Fruit fly (Drosophila melanogaster): ENCODE measurements around the gene Rpn12.

- TF ChIP-seq Dll (optimal IDR thresholded peaks at IDR 0.05) (no peak), psq (optimal IDR thresholded peaks at IDR 0.05) (no peak), pan (optimal IDR thresholded peaks at IDR 0.05) (no peak), usp (GFP tag; optimal IDR thresholded peaks at IDR 0.05) (no peak), EcR (GFP tag; optimal IDR thresholded peaks at IDR 0.05) (no peak)
Measured at dm6 chr3L:16631844-16632537, 49.2 kb downstream of the Rpn12 start.
